Worm (Caenorhabditis elegans): ENCODE results near the gene clec-7.
"Not testable (repeated sequence)": the region's sequence is repeated elsewhere in the genome, so short reads cannot be mapped to it uniquely, and the experiment has no call there.

Gene clec-7

ce11 chrV:7298463-7298862 is 29.7 kb upstream of the clec-7 start, which contains the start of gene F07G11.3:
Gene F07G11.3 (plus strand): TSS chrV:7298763.
- TF ChIP-seq nhr-23 (tag; optimal IDR thresholded peaks at IDR 0.05) (no peak), ztf-4 (tag; optimal IDR thresholded peaks at IDR 0.05) (no peak), aly-2 (tag; optimal IDR thresholded peaks at IDR 0.05) (no peak)

ce11 chrV:7304506-7304905 is 23.7 kb upstream of the clec-7 start, which contains the start of gene F07G11.2:
Gene F07G11.2 (plus strand): TSS chrV:7304806.
- not testable (repeated sequence) for TF ChIP-seq ceh-9 (tag; optimal IDR thresholded peaks at IDR 0.05); fkh-10 (GFP tag; optimal IDR thresholded peaks at IDR 0.05); nfya-1 (tag; optimal IDR thresholded peaks at IDR 0.05; ENCODE audit: insufficient read depth)

- TF ChIP-seq ceh-16 (tag; optimal IDR thresholded peaks at IDR 0.05) (no peak), pha-4 (tag; optimal IDR thresholded peaks at IDR 0.05) (no peak), fkh-10 (GFP tag; optimal IDR thresholded peaks at IDR 0.05) (no peak), nhr-77 (tag; optimal IDR thresholded peaks at IDR 0.05) (no peak), elt-1 (tag; optimal IDR thresholded peaks at IDR 0.05) (no peak), nhr-43 (tag; optimal IDR thresholded peaks at IDR 0.05; ENCODE audit: poor library complexity, severe bottlenecking) (no peak), unc-39 (tag; optimal IDR thresholded peaks at IDR 0.05) (no peak), sea-2 (GFP tag; optimal IDR thresholded peaks at IDR 0.05) (no peak), nfya-1 (tag; optimal IDR thresholded peaks at IDR 0.05; ENCODE audit: insufficient read depth) (no peak), nhr-25 (tag; optimal IDR thresholded peaks at IDR 0.05) (no peak)
Measured at ce11 chrV:7307089-7307488, 21.1 kb upstream of the clec-7 start, which contains the start of gene F07G11.1. Gene F07G11.1 (plus strand): TSS chrV:7307389.

ce11 chrV:7313233-7313632 is 15.0 kb upstream of the clec-7 start, which contains the start of gene srx-6:
Gene srx-6 (minus strand): TSS chrV:7313333.
- TF ChIP-seq ceh-16 (tag; optimal IDR thresholded peaks at IDR 0.05): no peak
- no peak for TF ChIP-seq elt-2 (tag; optimal IDR thresholded peaks at IDR 0.05)
- no peak for TF ChIP-seq sea-2 (GFP tag; optimal IDR thresholded peaks at IDR 0.05)

ce11 chrV:7320909-7321308 is 7.3 kb upstream of the clec-7 start, which contains the start of gene lmd-4:
Gene lmd-4 (minus strand): TSS chrV:7321009.
- TF ChIP-seq nhr-23 (tag; optimal IDR thresholded peaks at IDR 0.05): no peak
- TF ChIP-seq elt-1 (tag; optimal IDR thresholded peaks at IDR 0.05): no peak
- TF ChIP-seq nhr-67 (tag; optimal IDR thresholded peaks at IDR 0.05): no peak
- TF ChIP-seq nhr-43 (tag; optimal IDR thresholded peaks at IDR 0.05; ENCODE audit: poor library complexity, severe bottlenecking): no peak
- TF ChIP-seq ceh-28 (tag; optimal IDR thresholded peaks at IDR 0.05): no peak
- no peak for TF ChIP-seq egl-27 (tag; optimal IDR thresholded peaks at IDR 0.05)
- TF ChIP-seq lin-15B (tag; optimal IDR thresholded peaks at IDR 0.05): no peak
- TF ChIP-seq nhr-77 (tag; optimal IDR thresholded peaks at IDR 0.05): no peak
- TF ChIP-seq skn-1 (tag; optimal IDR thresholded peaks at IDR 0.05): no peak
- TF ChIP-seq lin-39 (tag; optimal IDR thresholded peaks at IDR 0.05): no peak
- TF ChIP-seq nhr-76 (tag; optimal IDR thresholded peaks at IDR 0.05): no peak
- no peak for TF ChIP-seq ztf-4 (tag; optimal IDR thresholded peaks at IDR 0.05)
- TF ChIP-seq daf-12 (tag; optimal IDR thresholded peaks at IDR 0.05): no peak
- no peak for TF ChIP-seq eor-1 (tag; optimal IDR thresholded peaks at IDR 0.05)

ce11 chrV:7321915-7322314 is 6.3 kb upstream of the clec-7 start, which contains the start of gene F10G2.10:
Gene F10G2.10 (plus strand): TSS chrV:7322215.
- TF ChIP-seq elt-1 (tag; optimal IDR thresholded peaks at IDR 0.05) (no peak), tbx-2 (tag; optimal IDR thresholded peaks at IDR 0.05) (no peak), nhr-12 (tag; optimal IDR thresholded peaks at IDR 0.05) (no peak), skn-1 (tag; optimal IDR thresholded peaks at IDR 0.05) (no peak)

ce11 chrV:7325285-7325684 is 2.9 kb upstream of the clec-7 start, which contains the start of gene srx-92:
Gene srx-92 (minus strand): TSS chrV:7325385.
- no peak for TF ChIP-seq elt-1 (tag; optimal IDR thresholded peaks at IDR 0.05)
- no peak for TF ChIP-seq lsy-12 (tag; optimal IDR thresholded peaks at IDR 0.05)
- no peak for TF ChIP-seq fos-1 (tag; optimal IDR thresholded peaks at IDR 0.05)
- TF ChIP-seq unc-62 (GFP tag; optimal IDR thresholded peaks at IDR 0.05): no peak
- TF ChIP-seq nhr-77 (tag; optimal IDR thresholded peaks at IDR 0.05): no peak
- TF ChIP-seq ceh-82 (tag; optimal IDR thresholded peaks at IDR 0.05): no peak
- TF ChIP-seq sea-2 (GFP tag; optimal IDR thresholded peaks at IDR 0.05): no peak
- TF ChIP-seq mml-1 (tag; optimal IDR thresholded peaks at IDR 0.05): no peak
